Worm (Caenorhabditis elegans) whole organism, young adult: ENCODE results near the gene med-2.
A peak's percentile ranks its signal among the peaks of the same experiment; 100 is the strongest.

Experiments used
- B0019.2 ChIP-seq: fragments of 200-800 bp; sonication (Bioruptor generic); conservative IDR thresholded peaks from 2 replicates; pipeline ENCODE4 v1.3.6; 2022; ENCODE audit warnings: missing genetic modification reagents, missing genetic modification characterization, missing compliant biosample characterization
- B0035.1 ChIP-seq: sonication (generic microtip); optimal IDR thresholded peaks from 2 replicates; lab custom pipeline; 2016; ENCODE audit warnings: missing genetic modification characterization, mild to moderate bottlenecking, missing compliant biosample characterization, missing genotype, missing genetic modification reagents
- B0261.1 ChIP-seq: sonication (generic microtip); optimal IDR thresholded peaks from 2 replicates; lab custom pipeline; 2016; ENCODE audit warnings: mild to moderate bottlenecking, missing genetic modification characterization, moderate library complexity, missing compliant biosample characterization
- D2030.7 ChIP-seq: fragments of 200-800 bp; sonication (Bioruptor generic); IDR thresholded peaks from 2 replicates; pipeline ENCODE4 v1.3.6; 2022; ENCODE audit warnings: missing genetic modification reagents, missing genetic modification characterization, missing compliant biosample characterization
- F23B12.7 ChIP-seq: sonication (generic microtip); optimal IDR thresholded peaks from 2 replicates; lab custom pipeline; 2017; ENCODE audit warnings: missing genetic modification characterization, mild to moderate bottlenecking, missing compliant biosample characterization, antibody characterized with exemption, moderate library complexity; ENCODE audit not compliant: insufficient read depth
- F33H1.4 ChIP-seq: fragments of 200-800 bp; sonication (Bioruptor generic); IDR thresholded peaks from 2 replicates; pipeline ENCODE4 v1.3.6; 2022; ENCODE audit warnings: missing genetic modification reagents, missing genetic modification characterization, missing compliant biosample characterization
- F49E8.2 ChIP-seq: sonication (generic microtip); optimal IDR thresholded peaks from 3 replicates; lab custom pipeline; 2017; ENCODE audit warnings: missing genetic modification characterization, mild to moderate bottlenecking, missing compliant biosample characterization, antibody characterized with exemption, moderate library complexity; ENCODE audit not compliant: insufficient read depth
- F52B5.7 ChIP-seq: sonication (generic microtip); optimal IDR thresholded peaks from 2 replicates; lab custom pipeline; 2016; ENCODE audit warnings: mild to moderate bottlenecking, missing genetic modification characterization, missing compliant biosample characterization
- F55B11.4 ChIP-seq: sonication (generic microtip); optimal IDR thresholded peaks from 2 replicates; lab custom pipeline; 2016; ENCODE audit warnings: missing compliant biosample characterization, missing genetic modification characterization, borderline replicate concordance; ENCODE audit not compliant: insufficient read depth
- F57A8.1 ChIP-seq: fragments of 200-800 bp; sonication (Bioruptor generic); optimal IDR thresholded peaks from 2 replicates; lab custom pipeline; 2018; ENCODE audit warnings: mild to moderate bottlenecking, missing genetic modification characterization, moderate library complexity, missing compliant biosample characterization
- F57C9.4 ChIP-seq: sonication (generic microtip); optimal IDR thresholded peaks from 2 replicates; lab custom pipeline; 2017; ENCODE audit warnings: mild to moderate bottlenecking, missing genetic modification characterization, missing compliant biosample characterization
- K11D2.4 ChIP-seq: fragments of 200-800 bp; sonication (Bioruptor generic); IDR thresholded peaks from 2 replicates; pipeline ENCODE4 v1.3.6; 2022; ENCODE audit warnings: missing genetic modification reagents, missing genetic modification characterization, missing compliant biosample characterization
- K12H6.12 ChIP-seq: fragments of 200-800 bp; sonication (Bioruptor generic); optimal IDR thresholded peaks from 2 replicates; lab custom pipeline; 2018; ENCODE audit warnings: mild to moderate bottlenecking, missing genetic modification characterization, missing compliant biosample characterization
- Y67H2A.10 ChIP-seq: fragments of 200-800 bp; sonication (Bioruptor generic); conservative IDR thresholded peaks from 2 replicates; pipeline ENCODE4 v1.3.6; 2022; ENCODE audit warnings: missing genetic modification reagents, missing genetic modification characterization, missing compliant biosample characterization
- Y79H2A.3 ChIP-seq: fragments of 200-800 bp; sonication (Bioruptor generic); conservative IDR thresholded peaks from 2 replicates; pipeline ENCODE4 v1.3.6; 2022; ENCODE audit warnings: missing genetic modification reagents, missing genetic modification characterization, missing compliant biosample characterization
- attf-3 ChIP-seq: fragments of 200-800 bp; sonication (Bioruptor generic); conservative IDR thresholded peaks from 2 replicates; pipeline ENCODE4 v1.3.6; 2022; ENCODE audit warnings: missing genetic modification reagents, missing genetic modification characterization, missing compliant biosample characterization
- attf-6 ChIP-seq: fragments of 200-800 bp; sonication (Bioruptor generic); IDR thresholded peaks from 2 replicates; pipeline ENCODE4 v1.3.6; 2022; ENCODE audit warnings: missing genetic modification reagents, missing genetic modification characterization, missing compliant biosample characterization
- bed-1 ChIP-seq: fragments of 200-800 bp; sonication (Bioruptor generic); IDR thresholded peaks from 2 replicates; pipeline ENCODE4 v1.3.6; 2022; ENCODE audit warnings: missing genetic modification reagents, missing genetic modification characterization, missing compliant biosample characterization
- cebp-2 ChIP-seq: fragments of 200-800 bp; sonication (Bioruptor generic); IDR thresholded peaks from 2 replicates; pipeline ENCODE4 v1.3.6; 2022; ENCODE audit warnings: missing genetic modification characterization, missing compliant biosample characterization
- ceh-100 ChIP-seq: fragments of 200-800 bp; sonication (Bioruptor generic); IDR thresholded peaks from 2 replicates; pipeline ENCODE4 v1.3.6; 2022; ENCODE audit warnings: missing genetic modification reagents, missing genetic modification characterization, missing compliant biosample characterization
- chd-7 ChIP-seq: sonication (generic microtip); optimal IDR thresholded peaks from 2 replicates; lab custom pipeline; 2016; ENCODE audit warnings: mild to moderate bottlenecking, missing genetic modification characterization, moderate library complexity, missing compliant biosample characterization
- die-1 ChIP-seq: sonication (generic microtip); optimal IDR thresholded peaks from 2 replicates; lab custom pipeline; 2016; ENCODE audit warnings: missing genotype, mild to moderate bottlenecking, missing genetic modification characterization, missing compliant biosample characterization
- dox-1 ChIP-seq: fragments of 200-800 bp; sonication (Bioruptor generic); IDR thresholded peaks from 2 replicates; pipeline ENCODE4 v1.3.6; 2022; ENCODE audit warnings: missing genetic modification reagents, missing genetic modification characterization, missing compliant biosample characterization
- dpff-1 ChIP-seq: sonication (generic microtip); optimal IDR thresholded peaks from 2 replicates; lab custom pipeline; 2017; ENCODE audit warnings: mild to moderate bottlenecking, missing genetic modification characterization, missing compliant biosample characterization
- egl-44 ChIP-seq: fragments of 200-800 bp; sonication (Bioruptor generic); IDR thresholded peaks from 2 replicates; pipeline ENCODE4 v1.3.6; 2022; ENCODE audit warnings: missing genetic modification reagents, missing genetic modification characterization, missing compliant biosample characterization
- egrh-3 ChIP-seq: fragments of 200-800 bp; sonication (Bioruptor generic); IDR thresholded peaks from 2 replicates; pipeline ENCODE4 v1.3.6; 2022; ENCODE audit warnings: missing genetic modification reagents, missing genetic modification characterization, missing compliant biosample characterization
- ekl-4 ChIP-seq: fragments of 200-800 bp; sonication (Bioruptor generic); IDR thresholded peaks from 2 replicates; pipeline ENCODE4 v1.3.6; 2022; ENCODE audit warnings: missing genetic modification reagents, missing genetic modification characterization, missing compliant biosample characterization
- gei-17 ChIP-seq: fragments of 200-800 bp; sonication (Bioruptor generic); optimal IDR thresholded peaks from 2 replicates; lab custom pipeline; 2018; ENCODE audit warnings: mild to moderate bottlenecking, missing genetic modification characterization, missing compliant biosample characterization
- him-1 ChIP-seq: sonication (generic microtip); optimal IDR thresholded peaks from 2 replicates; lab custom pipeline; 2016; ENCODE audit warnings: missing genotype, missing genetic modification reagents, missing genetic modification characterization, missing compliant biosample characterization
- hrde-1 ChIP-seq: sonication (generic microtip); optimal IDR thresholded peaks from 2 replicates; lab custom pipeline; 2016; ENCODE audit warnings: missing genetic modification characterization, mild to moderate bottlenecking, missing compliant biosample characterization, moderate library complexity, missing genotype, missing genetic modification reagents, borderline replicate concordance
- lir-1 ChIP-seq: fragments of 200-800 bp; sonication (Bioruptor generic); conservative IDR thresholded peaks from 2 replicates; pipeline ENCODE4 v1.3.6; 2022; ENCODE audit warnings: missing genetic modification reagents, missing genetic modification characterization, missing compliant biosample characterization
- madf-3 ChIP-seq: fragments of 200-800 bp; sonication (Bioruptor generic); IDR thresholded peaks from 2 replicates; pipeline ENCODE4 v1.3.6; 2022; ENCODE audit warnings: missing genetic modification reagents, missing genetic modification characterization, missing compliant biosample characterization
- madf-6 ChIP-seq: fragments of 200-800 bp; sonication (Bioruptor generic); IDR thresholded peaks from 2 replicates; pipeline ENCODE4 v1.3.6; 2022; ENCODE audit warnings: missing genetic modification reagents, missing genetic modification characterization, missing compliant biosample characterization
- mel-28 ChIP-seq: sonication (generic microtip); optimal IDR thresholded peaks from 2 replicates; lab custom pipeline; 2016; ENCODE audit warnings: borderline replicate concordance, mild to moderate bottlenecking, missing genetic modification characterization, missing compliant biosample characterization
- nhr-27 ChIP-seq: fragments of 200-800 bp; sonication (Bioruptor generic); optimal IDR thresholded peaks from 2 replicates; lab custom pipeline; 2018; ENCODE audit warnings: mild to moderate bottlenecking, missing genetic modification characterization, moderate library complexity, missing compliant biosample characterization
- nhr-80 ChIP-seq: sonication (generic microtip); optimal IDR thresholded peaks from 2 replicates; lab custom pipeline; 2016; ENCODE audit warnings: missing genetic modification characterization, missing compliant biosample characterization
- nhr-90 ChIP-seq: sonication (generic microtip); optimal IDR thresholded peaks from 2 replicates; lab custom pipeline; 2016; ENCODE audit warnings: missing genotype, mild to moderate bottlenecking, missing genetic modification characterization, missing compliant biosample characterization
- snpc-3.4 ChIP-seq: sonication (generic microtip); optimal IDR thresholded peaks from 2 replicates; lab custom pipeline; 2017; ENCODE audit warnings: missing genetic modification characterization, mild to moderate bottlenecking, missing compliant biosample characterization, antibody characterized with exemption, moderate library complexity, missing genotype, missing genetic modification reagents
- snpc-4 ChIP-seq, 5 experiments: fragments of 150-350 bp in 1 of 5; sonication (generic microtip) in 4 of 5; optimal IDR thresholded peaks; 2 replicates each; lab custom pipeline; 2014 to 2018; ENCODE audit warnings: missing genetic modification characterization in 5 of 5, missing biosample characterization in 3 of 5, antibody characterized with exemption in 2 of 5, mild to moderate bottlenecking in 2 of 5, missing compliant biosample characterization in 2 of 5, missing genotype in 2 of 5, moderate library complexity in 2 of 5, missing genetic modification reagents in 1 of 5
- somi-1 ChIP-seq: fragments of 200-800 bp; sonication (Bioruptor generic); optimal IDR thresholded peaks from 2 replicates; lab custom pipeline; 2018; ENCODE audit warnings: mild to moderate bottlenecking, missing genetic modification characterization, missing compliant biosample characterization
- sptf-2 ChIP-seq: fragments of 200-800 bp; sonication (Bioruptor generic); optimal IDR thresholded peaks from 2 replicates; lab custom pipeline; 2018; ENCODE audit warnings: mild to moderate bottlenecking, missing genetic modification characterization, missing compliant biosample characterization
- unc-130 ChIP-seq: sonication (generic microtip); optimal IDR thresholded peaks from 2 replicates; lab custom pipeline; 2016; ENCODE audit warnings: missing genetic modification reagents, missing genetic modification characterization, missing compliant biosample characterization
- unc-62 ChIP-seq: fragments of 150-350 bp; optimal IDR thresholded peaks from 2 replicates; lab custom pipeline; 2014; ENCODE audit warnings: missing biosample characterization, missing genetic modification reagents, missing genetic modification characterization
- zim-3 ChIP-seq: sonication (generic microtip); optimal IDR thresholded peaks from 2 replicates; lab custom pipeline; 2017; ENCODE audit warnings: mild to moderate bottlenecking, missing genetic modification characterization, moderate library complexity, missing compliant biosample characterization
- ztf-18 ChIP-seq: sonication (generic microtip); optimal IDR thresholded peaks from 2 replicates; lab custom pipeline; 2016; ENCODE audit warnings: missing genotype, mild to moderate bottlenecking, missing genetic modification characterization, missing compliant biosample characterization
- ztf-26 ChIP-seq: sonication (generic microtip); optimal IDR thresholded peaks from 2 replicates; lab custom pipeline; 2017; ENCODE audit warnings: missing genetic modification characterization, missing compliant biosample characterization
- ztf-3 ChIP-seq: fragments of 200-800 bp; sonication (Bioruptor generic); optimal IDR thresholded peaks from 2 replicates; lab custom pipeline; 2018; ENCODE audit warnings: mild to moderate bottlenecking, missing genetic modification characterization, missing compliant biosample characterization

Gene med-2

ce11 chrIII:6887574-6887973 lies 3.3 kb downstream of the med-2 start (continued):
- peak; percentile 47 for TF ChIP-seq zim-3 (tag; lab: Kevin White, UChicago)
- TF ChIP-seq egrh-3 (GFP tag; lab: Robert Waterston, UW), result peak; percentile 32; the same call in 1 of the 2 replicates
- TF ChIP-seq cebp-2, result no peak
- TF ChIP-seq F57C9.4, result no peak
- peak; percentile 43 for TF ChIP-seq him-1 (tag; lab: Kevin White, UChicago)
- peak; percentile 64 for TF ChIP-seq ekl-4 (GFP tag; lab: Robert Waterston, UW)
- TF ChIP-seq madf-3 (GFP tag; lab: Robert Waterston, UW), result peak; percentile 77; the same call in 1 of the 2 replicates
- peak; percentile 53 for TF ChIP-seq K12H6.12 (tag; lab: Kevin White, UChicago)
- TF ChIP-seq F33H1.4, result peak; percentile 37; the same call in 1 of the 2 replicates
- TF ChIP-seq ztf-26 (tag; lab: Kevin White, UChicago), result peak; percentile 41
- no peak; the same call in 1 of the 2 replicates for TF ChIP-seq dox-1 (GFP tag; lab: Robert Waterston, UW)
- TF ChIP-seq gei-17 (GFP tag; lab: Kevin White, UChicago), result no peak
- peak; percentile 85 for TF ChIP-seq hrde-1
- TF ChIP-seq B0261.1, result peak; percentile 95
- TF ChIP-seq ztf-3, result no peak
- 0 out of 2 replicates have a peak, but pooled peaks have one; percentile 56 for TF ChIP-seq ceh-100 (GFP tag; lab: Robert Waterston, UW)
- no peak for TF ChIP-seq madf-6 (GFP tag; lab: Robert Waterston, UW)
- no peak for TF ChIP-seq unc-62 (GFP tag; lab: Kevin White, UChicago)
- TF ChIP-seq lir-1 (GFP tag; lab: Robert Waterston, UW), result peak; percentile 38; the same call in 1 of the 2 replicates
- no peak for TF ChIP-seq bed-1 (GFP tag; lab: Robert Waterston, UW)
- no peak for TF ChIP-seq F55B11.4 (tag; lab: Kevin White, UChicago)
- peak; percentile 93 for TF ChIP-seq die-1 (tag; lab: Kevin White, UChicago)
- TF ChIP-seq nhr-27 (tag; lab: Kevin White, UChicago), result peak; percentile 40
- TF ChIP-seq F57A8.1 (GFP tag; lab: Kevin White, UChicago), result no peak
- TF ChIP-seq snpc-4 (GFP tag; optimal IDR thresholded peaks at IDR 0.05; lab: Kevin White, UChicago), result peak; percentile 61
- TF ChIP-seq snpc-4 (tag; optimal IDR thresholded peaks at IDR 0.05; lab: Kevin White, UChicago), result peak in 1 of 4 experiments; percentile 54
- peak; percentile 78 for TF ChIP-seq ztf-18 (tag; lab: Kevin White, UChicago)
- TF ChIP-seq D2030.7 (GFP tag; lab: Robert Waterston, UW), result peak; percentile 85
- peak; percentile 76 for TF ChIP-seq F49E8.2 (tag; lab: Kevin White, UChicago)
- 0 out of 2 replicates have a peak, but pooled peaks have one; percentile 38 for TF ChIP-seq Y67H2A.10 (GFP tag; lab: Robert Waterston, UW)
- no peak for TF ChIP-seq B0035.1
- no peak for TF ChIP-seq sptf-2
- peak; percentile 64 for TF ChIP-seq attf-3 (GFP tag; lab: Robert Waterston, UW)
- peak; percentile 72; the same call in 1 of the 2 replicates for TF ChIP-seq Y79H2A.3
- TF ChIP-seq mel-28 (tag; lab: Kevin White, UChicago), result no peak
- TF ChIP-seq dpff-1 (tag; lab: Kevin White, UChicago), result no peak
- peak; percentile 8 for TF ChIP-seq nhr-80 (tag; lab: Kevin White, UChicago)
- TF ChIP-seq chd-7 (tag; lab: Kevin White, UChicago), result peak; percentile 58
- TF ChIP-seq F23B12.7 (tag; lab: Kevin White, UChicago), result peak; percentile 92
- TF ChIP-seq somi-1 (GFP tag; lab: Kevin White, UChicago), result peak; percentile 26
- no peak; the same call in 1 of the 2 replicates for TF ChIP-seq K11D2.4 (GFP tag; lab: Robert Waterston, UW)
- no peak for TF ChIP-seq attf-6 (GFP tag; lab: Robert Waterston, UW)
- peak; percentile 70; the same call in 1 of the 2 replicates for TF ChIP-seq egl-44 (GFP tag; lab: Robert Waterston, UW)
- TF ChIP-seq nhr-90 (tag; lab: Kevin White, UChicago), result peak; percentile 86
- TF ChIP-seq snpc-3.4 (tag; lab: Kevin White, UChicago), result peak; percentile 81
- TF ChIP-seq F52B5.7 (tag; lab: Kevin White, UChicago), result peak; percentile 66
- TF ChIP-seq unc-130 (GFP tag; lab: Kevin White, UChicago), result peak; percentile 75
- no peak for TF ChIP-seq B0019.2 (GFP tag; lab: Robert Waterston, UW)
